Fruit fly (Drosophila melanogaster) whole organism, embryonic: ENCODE data around the gene CG6790.
A peak's percentile ranks its signal among the peaks of the same experiment; 100 is the strongest.

Experiments
- CG10959 ChIP-seq: fragments of 200-800 bp; sonication (Bioruptor generic); IDR thresholded peaks from 2 replicates; pipeline ENCODE4 v1.3.6; 2022; ENCODE audit warnings: missing biosample characterization, missing genetic modification characterization
- CG11085 ChIP-seq: fragments of 200-800 bp; sonication (Bioruptor generic); IDR thresholded peaks from 2 replicates; pipeline ENCODE4 v1.3.6; 2022; ENCODE audit warnings: missing biosample characterization, missing genetic modification characterization
- CG11093 ChIP-seq: fragments of 200-800 bp; sonication (Bioruptor generic); IDR thresholded peaks from 3 replicates; pipeline ENCODE4 v1.3.6; 2022; ENCODE audit warnings: missing biosample characterization, missing genetic modification characterization
- CG12299 ChIP-seq: fragments of 200-800 bp; sonication (Bioruptor generic); optimal IDR thresholded peaks from 2 replicates; lab custom pipeline; 2018; ENCODE audit warnings: missing biosample characterization, mild to moderate bottlenecking, missing genetic modification characterization
- CG12769 ChIP-seq: fragments of 200-800 bp; sonication (Bioruptor generic); optimal IDR thresholded peaks from 2 replicates; lab custom pipeline; 2019; ENCODE audit warnings: missing biosample characterization, mild to moderate bottlenecking, missing genetic modification characterization, moderate library complexity
- CG14014 ChIP-seq: fragments of 200-800 bp; sonication (Bioruptor generic); IDR thresholded peaks from 2 replicates; pipeline ENCODE4 v1.3.6; 2022; ENCODE audit warnings: missing biosample characterization, missing genetic modification characterization
- CG15011 ChIP-seq: fragments of 200-800 bp; sonication (Bioruptor generic); optimal IDR thresholded peaks from 3 replicates; lab custom pipeline; 2018; ENCODE audit warnings: missing biosample characterization, mild to moderate bottlenecking, missing genetic modification characterization
- CG17385 ChIP-seq: fragments of 200-800 bp; sonication (Bioruptor generic); optimal IDR thresholded peaks from 3 replicates; lab custom pipeline; 2018; ENCODE audit warnings: missing biosample characterization, mild to moderate bottlenecking, missing genetic modification characterization
- CG18619 ChIP-seq: fragments of 200-800 bp; sonication (Bioruptor generic); optimal IDR thresholded peaks from 3 replicates; lab custom pipeline; 2017; ENCODE audit warnings: missing biosample characterization, mild to moderate bottlenecking, missing genetic modification characterization
- CG2116 ChIP-seq: fragments of 200-800 bp; sonication (Bioruptor generic); optimal IDR thresholded peaks from 3 replicates; lab custom pipeline; 2018; ENCODE audit warnings: missing biosample characterization, mild to moderate bottlenecking, missing genetic modification characterization
- CG30431 ChIP-seq: fragments of 200-800 bp; sonication (Bioruptor generic); optimal IDR thresholded peaks from 2 replicates; lab custom pipeline; 2017; ENCODE audit warnings: missing biosample characterization, missing genetic modification characterization
- CG32767 ChIP-seq: fragments of 200-800 bp; sonication (Bioruptor generic); IDR thresholded peaks from 2 replicates; pipeline ENCODE4 v1.3.6; 2022; ENCODE audit warnings: missing biosample characterization, missing genetic modification characterization
- CG3726 ChIP-seq: fragments of 200-800 bp; sonication (Bioruptor generic); IDR thresholded peaks from 3 replicates; pipeline ENCODE4, ENCODE4 v1.3.6; 2022; ENCODE audit warnings: missing biosample characterization, missing genetic modification characterization
- CG4404 ChIP-seq: fragments of 200-800 bp; sonication (Bioruptor generic); IDR thresholded peaks from 2 replicates; pipeline ENCODE4 v1.3.6; 2022; ENCODE audit warnings: missing biosample characterization, missing genetic modification characterization
- CG4730 ChIP-seq: fragments of 200-800 bp; sonication (Bioruptor generic); IDR thresholded peaks from 2 replicates; pipeline ENCODE4 v1.3.6; 2022; ENCODE audit warnings: missing biosample characterization, missing genetic modification characterization
- CG5953 ChIP-seq: fragments of 200-800 bp; sonication (Bioruptor generic); IDR thresholded peaks from 2 replicates; pipeline ENCODE4 v1.3.6; 2022; ENCODE audit warnings: missing biosample characterization, missing genetic modification characterization
- CG6689 ChIP-seq: fragments of 200-800 bp; sonication (Bioruptor generic); IDR thresholded peaks from 2 replicates; pipeline ENCODE4 v1.3.6; 2022; ENCODE audit warnings: missing biosample characterization, missing genetic modification characterization
- CG9437 ChIP-seq: fragments of 200-800 bp; sonication (Bioruptor generic); optimal IDR thresholded peaks from 2 replicates; lab custom pipeline; 2018; ENCODE audit warnings: missing biosample characterization, mild to moderate bottlenecking, missing genetic modification characterization
- CG9797 ChIP-seq: fragments of 200-800 bp; sonication (Bioruptor generic); optimal IDR thresholded peaks from 3 replicates; lab custom pipeline; 2018; ENCODE audit warnings: missing biosample characterization, mild to moderate bottlenecking, missing genetic modification characterization
- CG9817 ChIP-seq: fragments of 200-800 bp; sonication (Bioruptor generic); optimal IDR thresholded peaks from 2 replicates; lab custom pipeline; 2018; ENCODE audit warnings: missing biosample characterization, mild to moderate bottlenecking, missing genetic modification characterization, moderate library complexity
- CHES-1-like ChIP-seq: fragments of 200-800 bp; sonication (Bioruptor generic); optimal IDR thresholded peaks from 2 replicates; lab custom pipeline; 2016; ENCODE audit warnings: missing biosample characterization, missing genetic modification characterization
- CoRest ChIP-seq: fragments of 200-800 bp; sonication (Bioruptor generic); optimal IDR thresholded peaks from 3 replicates; lab custom pipeline; 2018; ENCODE audit warnings: missing biosample characterization, mild to moderate bottlenecking, missing genetic modification characterization, moderate library complexity
- Doc3 ChIP-seq: fragments of 200-800 bp; sonication (Bioruptor generic); IDR thresholded peaks from 3 replicates; pipeline ENCODE4 v1.3.6; 2022; ENCODE audit warnings: missing biosample characterization, missing genetic modification characterization; ENCODE audit not compliant: partially characterized antibody
- NFAT ChIP-seq: fragments of 200-800 bp; sonication (Bioruptor generic); IDR thresholded peaks from 2 replicates; pipeline ENCODE4 v1.3.6; 2022; ENCODE audit warnings: missing biosample characterization, missing genetic modification characterization
- PHDP ChIP-seq: fragments of 200-800 bp; sonication (Bioruptor generic); optimal IDR thresholded peaks from 3 replicates; lab custom pipeline; 2018; ENCODE audit warnings: missing biosample characterization, mild to moderate bottlenecking, missing genetic modification characterization, moderate library complexity
- Sry-β ChIP-seq: fragments of 200-800 bp; sonication (Bioruptor generic); optimal IDR thresholded peaks from 2 replicates; lab custom pipeline; 2018; ENCODE audit warnings: missing biosample characterization, mild to moderate bottlenecking, missing genetic modification characterization, moderate library complexity
- Sry-δ ChIP-seq: fragments of 200-800 bp; sonication (Bioruptor generic); optimal IDR thresholded peaks from 2 replicates; lab custom pipeline; 2016; ENCODE audit warnings: missing biosample characterization, missing genetic modification characterization
- ab ChIP-seq: fragments of 200-800 bp; sonication (Bioruptor generic); optimal IDR thresholded peaks from 2 replicates; lab custom pipeline; 2016; ENCODE audit warnings: missing biosample characterization, missing genetic modification characterization
- ac ChIP-seq: fragments of 200-800 bp; sonication (Bioruptor generic); optimal IDR thresholded peaks from 3 replicates; lab custom pipeline; 2017; ENCODE audit warnings: missing biosample characterization, mild to moderate bottlenecking, missing genetic modification characterization
- cg ChIP-seq: fragments of 200-800 bp; sonication (Bioruptor generic); optimal IDR thresholded peaks from 3 replicates; lab custom pipeline; 2019; ENCODE audit warnings: missing biosample characterization, mild to moderate bottlenecking, missing genetic modification characterization, moderate library complexity
- crc ChIP-seq: fragments of 200-800 bp; sonication (Bioruptor generic); optimal IDR thresholded peaks from 2 replicates; lab custom pipeline; 2016; ENCODE audit warnings: missing biosample characterization, missing genetic modification characterization
- crol ChIP-seq: fragments of 200-800 bp; sonication (Bioruptor generic); IDR thresholded peaks from 2 replicates; pipeline ENCODE4 v1.3.6; 2022; ENCODE audit warnings: missing biosample characterization, missing genetic modification characterization
- dmrt99B ChIP-seq: fragments of 200-800 bp; sonication (Bioruptor generic); optimal IDR thresholded peaks from 2 replicates; lab custom pipeline; 2018; ENCODE audit warnings: missing biosample characterization, mild to moderate bottlenecking, missing genetic modification characterization, moderate library complexity
- ems ChIP-seq: fragments of 200-800 bp; sonication (Bioruptor generic); optimal IDR thresholded peaks from 3 replicates; lab custom pipeline; 2016; ENCODE audit warnings: missing biosample characterization, missing genetic modification characterization
- gem ChIP-seq: fragments of 200-800 bp; sonication (Bioruptor generic); optimal IDR thresholded peaks from 2 replicates; lab custom pipeline; 2019; ENCODE audit warnings: missing biosample characterization, mild to moderate bottlenecking, missing genetic modification characterization, moderate library complexity
- grn ChIP-seq: fragments of 200-800 bp; sonication (Bioruptor generic); optimal IDR thresholded peaks from 3 replicates; lab custom pipeline; 2017; ENCODE audit warnings: missing biosample characterization, missing genetic modification characterization
- gro ChIP-seq: fragments of 200-800 bp; sonication (Bioruptor generic); optimal IDR thresholded peaks from 2 replicates; lab custom pipeline; 2016; ENCODE audit warnings: missing biosample characterization, missing genetic modification characterization
- gt ChIP-seq: fragments of 200-800 bp; sonication (Bioruptor generic); IDR thresholded peaks from 2 replicates; pipeline ENCODE4 v1.3.6; 2022; ENCODE audit warnings: missing biosample characterization, missing genetic modification characterization
- insv ChIP-seq, 2 experiments: fragments of 200-800 bp; sonication (Bioruptor generic); optimal IDR thresholded peaks; 3 replicates each; lab custom pipeline; 2016 to 2018; ENCODE audit warnings: missing biosample characterization in 2 of 2, missing genetic modification characterization in 2 of 2
- lab ChIP-seq: fragments of 200-800 bp; sonication (Bioruptor generic); optimal IDR thresholded peaks from 3 replicates; lab custom pipeline; 2017; ENCODE audit warnings: missing biosample characterization, missing genetic modification characterization, mild to moderate bottlenecking, moderate library complexity, missing genetic modification reagents
- nom ChIP-seq: fragments of 200-800 bp; sonication (Bioruptor generic); optimal IDR thresholded peaks from 2 replicates; lab custom pipeline; 2017; ENCODE audit warnings: missing biosample characterization, missing genetic modification characterization, mild to moderate bottlenecking, moderate library complexity, missing genetic modification reagents
- pfk ChIP-seq: fragments of 200-800 bp; sonication (Bioruptor generic); optimal IDR thresholded peaks from 2 replicates; lab custom pipeline; 2018; ENCODE audit warnings: missing biosample characterization, mild to moderate bottlenecking, missing genetic modification characterization, moderate library complexity
- ranshi ChIP-seq: fragments of 200-800 bp; sonication (Bioruptor generic); IDR thresholded peaks from 2 replicates; pipeline ENCODE4 v1.3.6; 2022; ENCODE audit warnings: missing biosample characterization, missing genetic modification characterization
- rib ChIP-seq: fragments of 200-800 bp; sonication (Bioruptor generic); IDR thresholded peaks from 2 replicates; pipeline ENCODE4 v1.3.6; 2022; ENCODE audit warnings: missing biosample characterization, missing genetic modification characterization
- row ChIP-seq: fragments of 200-800 bp; sonication (Bioruptor generic); IDR thresholded peaks from 3 replicates; pipeline ENCODE4 v1.3.6; 2022; ENCODE audit warnings: missing biosample characterization, missing genetic modification characterization
- sc ChIP-seq, 3 experiments: fragments of >200 bp in 2 of 3; fragments of 200-800 bp in 1 of 3; sonication (Bioruptor generic) in 1 of 3; optimal IDR thresholded peaks; 2 replicates in 2 of 3; 3 replicates in 1 of 3; lab custom pipeline; 2017; ENCODE audit warnings: mild to moderate bottlenecking in 1 of 3, missing biosample characterization in 1 of 3, missing genetic modification characterization in 1 of 3, missing genetic modification reagents in 1 of 3
- sima ChIP-seq: fragments of 200-800 bp; sonication (Bioruptor generic); optimal IDR thresholded peaks from 2 replicates; lab custom pipeline; 2016; ENCODE audit warnings: missing biosample characterization, missing genetic modification characterization
- sug ChIP-seq: fragments of 200-800 bp; optimal IDR thresholded peaks from 2 replicates; lab custom pipeline; 2019; ENCODE audit warnings: missing biosample characterization, mild to moderate bottlenecking, missing genetic modification characterization, moderate library complexity
- ttk ChIP-seq: fragments of 200-800 bp; sonication (Bioruptor generic); IDR thresholded peaks from 2 replicates; pipeline ENCODE4 v2.1.2; 2022; ENCODE audit warnings: missing biosample characterization, missing genetic modification characterization
- vnd ChIP-seq: fragments of 200-800 bp; sonication (Bioruptor generic); IDR thresholded peaks from 3 replicates; pipeline ENCODE4 v1.3.6; 2022; ENCODE audit warnings: missing biosample characterization, missing genetic modification characterization; ENCODE audit not compliant: partially characterized antibody

CG6790 gene

dm6 chr3R:11557492-11557965 is 21.0 kb downstream of the CG6790 start, which contains the start of gene CG10898 (continued):
- TF ChIP-seq crol (GFP tag; lab: Robert Waterston, UW), result peak; percentile 39; the same call in 1 of the 2 replicates
- TF ChIP-seq CG6689 (GFP tag; lab: Robert Waterston, UW), result peak; percentile 82
- peak; percentile 44 for TF ChIP-seq grn (GFP tag; lab: Kevin White, UChicago)
- peak; percentile 89 for TF ChIP-seq CoRest (tag; lab: Kevin White, UChicago)
- peak; percentile 61 for TF ChIP-seq CG30431 (GFP tag; lab: Kevin White, UChicago)
- peak; percentile 95 for TF ChIP-seq CHES-1-like (GFP tag; lab: Kevin White, UChicago)
- TF ChIP-seq Sry-β, result no peak
- peak; percentile 57 for TF ChIP-seq crc (GFP tag; lab: Kevin White, UChicago)
- TF ChIP-seq NFAT, result peak; percentile 84
- TF ChIP-seq cg (GFP tag; lab: Kevin White, UChicago), result no peak
- peak; percentile 63 for TF ChIP-seq CG18619
- peak; percentile 74 for TF ChIP-seq sug
- peak; percentile 87 for TF ChIP-seq ems (GFP tag; lab: Kevin White, UChicago)
- peak; percentile 86 for TF ChIP-seq gro
- TF ChIP-seq lab (GFP tag; lab: Kevin White, UChicago), result peak; percentile 85
- TF ChIP-seq Doc3 (GFP tag; lab: Robert Waterston, UW), result no peak
- TF ChIP-seq CG2116 (GFP tag; lab: Kevin White, UChicago), result peak; percentile 69
- TF ChIP-seq sc (optimal IDR thresholded peaks at IDR 0.05; lab: Kevin White, UChicago), result no peak
- peak; percentile 44 for TF ChIP-seq sc (GFP tag; optimal IDR thresholded peaks at IDR 0.05; lab: Kevin White, UChicago)
- TF ChIP-seq rib (GFP tag; lab: Robert Waterston, UW), result peak; percentile 80
- peak; percentile 79 for TF ChIP-seq CG5953 (GFP tag; lab: Robert Waterston, UW)
- TF ChIP-seq CG3726 (GFP tag; lab: Robert Waterston, UW), result peak; percentile 82
- TF ChIP-seq CG9797 (GFP tag; lab: Kevin White, UChicago), result peak; percentile 81
- peak; percentile 75 for TF ChIP-seq CG32767 (GFP tag; lab: Robert Waterston, UW)
- peak; percentile 84 for TF ChIP-seq CG12769 (tag; lab: Kevin White, UChicago)
- TF ChIP-seq gem, result peak; percentile 89
- TF ChIP-seq ab (GFP tag; lab: Kevin White, UChicago), result peak; percentile 65
- peak; percentile 85 for TF ChIP-seq ranshi (GFP tag; lab: Robert Waterston, UW)
- peak; percentile 38 for TF ChIP-seq CG9437
- TF ChIP-seq insv (GFP tag; optimal IDR thresholded peaks at IDR 0.05; lab: Kevin White, UChicago), result peak in 1 of 2 experiments; percentile 52
- TF ChIP-seq PHDP, result peak; percentile 84
- TF ChIP-seq sima (GFP tag; lab: Kevin White, UChicago), result peak; percentile 13
- no peak for TF ChIP-seq nom (GFP tag; lab: Kevin White, UChicago)
- TF ChIP-seq CG10959, result peak; percentile 52; the same call in 1 of the 2 replicates
- TF ChIP-seq CG4404 (GFP tag; lab: Robert Waterston, UW), result peak; percentile 52
- TF ChIP-seq vnd (GFP tag; lab: Robert Waterston, UW), result no peak
- peak; percentile 84 for TF ChIP-seq CG4730
- peak; percentile 90 for TF ChIP-seq CG9817 (tag; lab: Kevin White, UChicago)
- no peak for TF ChIP-seq CG15011
- TF ChIP-seq ttk (GFP tag; lab: Robert Waterston, UW), result peak; percentile 82
- peak; percentile 94 for TF ChIP-seq row (GFP tag; lab: Robert Waterston, UW)
- peak; percentile 49; the same call in 1 of the 3 replicates for TF ChIP-seq CG11093
- peak; percentile 72 for TF ChIP-seq CG12299 (tag; lab: Kevin White, UChicago)
- peak; percentile 65 for TF ChIP-seq CG17385 (GFP tag; lab: Kevin White, UChicago)
- TF ChIP-seq gt (GFP tag; lab: Robert Waterston, UW), result peak; percentile 70
- no peak for TF ChIP-seq ac
- TF ChIP-seq dmrt99B, result peak; percentile 77
- TF ChIP-seq CG11085, result peak; percentile 81
- TF ChIP-seq pfk (GFP tag; lab: Kevin White, UChicago), result no peak
- peak; percentile 79; the same call in 1 of the 2 replicates for TF ChIP-seq CG14014
- peak; percentile 66 for TF ChIP-seq Sry-δ (GFP tag; lab: Kevin White, UChicago)
